Worm (Caenorhabditis elegans) whole organism, L4 larva: ENCODE data around the gene F10C2.4.

Experiments
- D1046.2 ChIP-seq: fragments of 200-800 bp; sonication (Bioruptor generic); IDR thresholded peaks from 2 replicates; pipeline ENCODE4 v1.3.6; 2022; ENCODE audit warnings: missing genetic modification characterization, missing compliant biosample characterization
- F37D6.2 ChIP-seq: sonication (generic microtip); optimal IDR thresholded peaks from 2 replicates; lab custom pipeline; 2016; ENCODE audit warnings: mild to moderate bottlenecking, missing genetic modification characterization, missing compliant biosample characterization
- T26A8.4 ChIP-seq: fragments of 200-800 bp; sonication (Bioruptor generic); IDR thresholded peaks from 2 replicates; pipeline ENCODE4 v1.3.6; 2022; ENCODE audit warnings: missing genetic modification characterization, missing compliant biosample characterization
- Y48G9A.11 ChIP-seq: fragments of 200-800 bp; sonication (Bioruptor generic); IDR thresholded peaks from 2 replicates; pipeline ENCODE4 v1.3.6; 2022; ENCODE audit warnings: missing genetic modification reagents, missing genetic modification characterization, missing compliant biosample characterization
- aha-1 ChIP-seq: fragments of 150-350 bp; peaks from one replicate; lab custom pipeline; 2014; ENCODE audit warnings: missing biosample characterization, missing genetic modification characterization
- ama-1 ChIP-seq: fragments of 150-350 bp; optimal IDR thresholded peaks from 2 replicates; lab custom pipeline; 2014; ENCODE audit warnings: inconsistent platforms, mixed read lengths
- arid-1 ChIP-seq: fragments of 200-800 bp; sonication (Bioruptor generic); conservative IDR thresholded peaks from 2 replicates; pipeline ENCODE4 v1.3.6; 2022; ENCODE audit warnings: missing genetic modification reagents, missing genetic modification characterization, missing compliant biosample characterization
- ceh-20 ChIP-seq: fragments of 200-800 bp; sonication (Bioruptor generic); IDR thresholded peaks from 2 replicates; pipeline ENCODE4 v1.3.6; 2022; ENCODE audit warnings: missing genetic modification reagents, missing genetic modification characterization, missing compliant biosample characterization
- ceh-28 ChIP-seq: fragments of 150-350 bp; optimal IDR thresholded peaks from 2 replicates; lab custom pipeline; 2014; ENCODE audit warnings: missing biosample characterization, missing genetic modification reagents, missing genetic modification characterization
- ceh-44 ChIP-seq: fragments of 200-800 bp; sonication (Bioruptor generic); IDR thresholded peaks from 2 replicates; pipeline ENCODE4 v1.3.6; 2022; ENCODE audit warnings: missing genetic modification reagents, missing genetic modification characterization, missing compliant biosample characterization
- ceh-62 ChIP-seq: sonication (generic microtip); optimal IDR thresholded peaks from 2 replicates; lab custom pipeline; 2017; ENCODE audit warnings: missing biosample characterization, missing genetic modification characterization
- daf-16 ChIP-seq, 3 experiments: sonication (generic microtip); optimal IDR thresholded peaks; 2 replicates each; lab custom pipeline; 2016 to 2017; ENCODE audit warnings: missing genetic modification characterization in 3 of 3, missing genetic modification reagents in 3 of 3, mild to moderate bottlenecking in 2 of 3, missing compliant biosample characterization in 2 of 3, missing biosample characterization in 1 of 3, moderate library complexity in 1 of 3
- dmd-6 ChIP-seq: fragments of 200-800 bp; sonication (Bioruptor generic); IDR thresholded peaks from 2 replicates; pipeline ENCODE4 v1.3.6; 2022; ENCODE audit warnings: missing genetic modification reagents, missing genetic modification characterization, missing compliant biosample characterization
- dmd-9 ChIP-seq: fragments of 200-800 bp; sonication (Bioruptor generic); IDR thresholded peaks from 2 replicates; pipeline ENCODE4 v1.3.6; 2022; ENCODE audit warnings: missing genetic modification reagents, missing genetic modification characterization, missing compliant biosample characterization
- dve-1 ChIP-seq: sonication (generic microtip); optimal IDR thresholded peaks from 2 replicates; lab custom pipeline; 2017; ENCODE audit warnings: antibody characterized with exemption, mild to moderate bottlenecking, missing genetic modification characterization, missing compliant biosample characterization; ENCODE audit not compliant: insufficient read depth
- egl-43 ChIP-seq: fragments of 200-800 bp; sonication (Bioruptor generic); IDR thresholded peaks from 2 replicates; pipeline ENCODE4 v1.3.6; 2022; ENCODE audit warnings: missing genetic modification reagents, missing genetic modification characterization, missing compliant biosample characterization
- fos-1 ChIP-seq: fragments of 150-350 bp; optimal IDR thresholded peaks from 2 replicates; lab custom pipeline; 2014; ENCODE audit warnings: missing biosample characterization, missing genetic modification characterization
- gei-8 ChIP-seq: fragments of 200-800 bp; sonication (Bioruptor generic); optimal IDR thresholded peaks from 2 replicates; lab custom pipeline; 2018; ENCODE audit warnings: mild to moderate bottlenecking, missing genetic modification characterization, missing compliant biosample characterization
- hif-1 ChIP-seq, 2 experiments: sonication (generic microtip); optimal IDR thresholded peaks; 2 replicates each; lab custom pipeline; 2016 to 2017; ENCODE audit warnings: missing compliant biosample characterization in 2 of 2, missing genetic modification characterization in 2 of 2, missing genetic modification reagents in 2 of 2, missing genotype in 2 of 2, mild to moderate bottlenecking in 1 of 2
- hlh-11 ChIP-seq: fragments of 200-800 bp; sonication (Bioruptor generic); optimal IDR thresholded peaks from 2 replicates; lab custom pipeline; 2018; ENCODE audit warnings: mild to moderate bottlenecking, missing genetic modification characterization, missing compliant biosample characterization
- hlh-30 ChIP-seq: sonication (generic microtip); optimal IDR thresholded peaks from 2 replicates; lab custom pipeline; 2017; ENCODE audit warnings: antibody characterized with exemption, mild to moderate bottlenecking, missing genetic modification characterization, missing compliant biosample characterization; ENCODE audit not compliant: insufficient read depth
- hmg-1.1 ChIP-seq: fragments of 200-800 bp; sonication (Bioruptor generic); IDR thresholded peaks from 2 replicates; pipeline ENCODE4 v1.3.6; 2022; ENCODE audit warnings: missing genetic modification reagents, missing genetic modification characterization, missing compliant biosample characterization
- lim-7 ChIP-seq: fragments of 200-800 bp; sonication (Bioruptor generic); IDR thresholded peaks from 2 replicates; pipeline ENCODE4 v1.3.6; 2022; ENCODE audit warnings: missing genetic modification characterization, missing compliant biosample characterization
- lin-1 ChIP-seq: fragments of 200-800 bp; sonication (Bioruptor generic); IDR thresholded peaks from 2 replicates; pipeline ENCODE4 v1.3.6; 2022; ENCODE audit warnings: missing genetic modification reagents, missing genetic modification characterization, missing compliant biosample characterization
- lin-13 ChIP-seq: fragments of 150-350 bp; optimal IDR thresholded peaks from 2 replicates; lab custom pipeline; 2014; ENCODE audit warnings: missing biosample characterization, missing genetic modification reagents, missing genetic modification characterization
- lin-29 ChIP-seq: fragments of 200-800 bp; sonication (Bioruptor generic); IDR thresholded peaks from 2 replicates; pipeline ENCODE4 v1.3.6; 2022; ENCODE audit warnings: missing genetic modification reagents, missing genetic modification characterization, missing compliant biosample characterization
- lin-38 ChIP-seq: fragments of 200-800 bp; sonication (Bioruptor generic); IDR thresholded peaks from 2 replicates; pipeline ENCODE4 v1.3.6; 2022; ENCODE audit warnings: missing genetic modification reagents, missing genetic modification characterization, missing compliant biosample characterization
- lsy-2 ChIP-seq, 2 experiments: fragments of 150-350 bp in 1 of 2; sonication (generic microtip) in 1 of 2; optimal IDR thresholded peaks; 2 replicates each; lab custom pipeline; 2014 to 2017; ENCODE audit warnings: missing biosample characterization in 2 of 2, missing genetic modification characterization in 2 of 2
- mdl-1 ChIP-seq, 2 experiments: fragments of 150-350 bp in 1 of 2; sonication (generic microtip) in 1 of 2; optimal IDR thresholded peaks; 2 replicates each; lab custom pipeline; 2014 to 2017; ENCODE audit warnings: missing biosample characterization in 2 of 2, missing genetic modification characterization in 2 of 2
- mes-2 ChIP-seq: sonication (generic microtip); optimal IDR thresholded peaks from 2 replicates; lab custom pipeline; 2016; ENCODE audit warnings: missing genotype, mild to moderate bottlenecking, missing genetic modification characterization, missing compliant biosample characterization; ENCODE audit not compliant: poor library complexity, severe bottlenecking
- mxl-2 ChIP-seq: fragments of 200-800 bp; sonication (Bioruptor generic); conservative IDR thresholded peaks from 2 replicates; pipeline ENCODE4 v1.3.6; 2022; ENCODE audit warnings: missing genetic modification reagents, missing genetic modification characterization, missing compliant biosample characterization
- mxl-3 ChIP-seq: fragments of 200-800 bp; sonication (Bioruptor generic); optimal IDR thresholded peaks from 2 replicates; lab custom pipeline; 2018; ENCODE audit warnings: mild to moderate bottlenecking, missing genetic modification characterization, missing compliant biosample characterization
- nhr-10 ChIP-seq: fragments of 150-350 bp; optimal IDR thresholded peaks from 2 replicates; lab custom pipeline; 2014; ENCODE audit warnings: missing biosample characterization, missing genetic modification characterization
- nhr-11 ChIP-seq: fragments of 150-350 bp; optimal IDR thresholded peaks from 2 replicates; lab custom pipeline; 2014; ENCODE audit warnings: missing biosample characterization, missing genetic modification characterization
- nhr-111 ChIP-seq: fragments of 200-800 bp; sonication (Bioruptor generic); optimal IDR thresholded peaks from 2 replicates; lab custom pipeline; 2018; ENCODE audit warnings: mild to moderate bottlenecking, missing genetic modification characterization, missing compliant biosample characterization
- nhr-28 ChIP-seq: fragments of 150-350 bp; optimal IDR thresholded peaks from 2 replicates; lab custom pipeline; 2014; ENCODE audit warnings: missing biosample characterization, missing genetic modification characterization
- nhr-6 ChIP-seq: fragments of 150-350 bp; optimal IDR thresholded peaks from 2 replicates; lab custom pipeline; 2014; ENCODE audit warnings: missing biosample characterization, missing genetic modification characterization
- skn-1 ChIP-seq: fragments of 150-350 bp; optimal IDR thresholded peaks from 2 replicates; lab custom pipeline; 2014; ENCODE audit warnings: missing biosample characterization, missing genetic modification characterization
- snpc-1.2 ChIP-seq: fragments of 200-800 bp; sonication (Bioruptor generic); IDR thresholded peaks from 2 replicates; pipeline ENCODE4 v1.3.6; 2022; ENCODE audit warnings: missing genetic modification reagents, missing genetic modification characterization, missing compliant biosample characterization
- spr-3 ChIP-seq: fragments of 200-800 bp; sonication (Bioruptor generic); optimal IDR thresholded peaks from 2 replicates; lab custom pipeline; 2018; ENCODE audit warnings: mild to moderate bottlenecking, missing genetic modification characterization, missing compliant biosample characterization
- unc-130 ChIP-seq: sonication (generic microtip); optimal IDR thresholded peaks from 2 replicates; lab custom pipeline; 2016; ENCODE audit warnings: missing genetic modification reagents, missing genetic modification characterization, missing compliant biosample characterization
- zfp-3 ChIP-seq: fragments of 200-800 bp; sonication (Bioruptor generic); conservative IDR thresholded peaks from 2 replicates; pipeline ENCODE4 v1.3.6; 2022; ENCODE audit warnings: missing genetic modification reagents, missing genetic modification characterization, missing compliant biosample characterization
- zip-2 ChIP-seq: fragments of 150-350 bp; optimal IDR thresholded peaks from 2 replicates; lab custom pipeline; 2014; ENCODE audit warnings: missing biosample characterization, missing genetic modification characterization

Gene F10C2.4

ce11 chrV:12063036-12063435 lies 21.7 kb downstream of the F10C2.4 start, which contains the start of gene clh-6:
Gene clh-6, minus strand, starts transcription at chrV:12063368.
- TF ChIP-seq T26A8.4 (GFP tag; lab: Robert Waterston, UW) (0 out of 2 replicates have a peak, but pooled peaks have one; percentile 36), zfp-3 (0 out of 2 replicates have a peak, but pooled peaks have one; percentile 43), daf-16 (GFP tag; optimal IDR thresholded peaks at IDR 0.05; lab: Kevin White, UChicago) (no peak), daf-16 (tag; optimal IDR thresholded peaks at IDR 0.05; lab: Kevin White, UChicago) (peak; percentile 27), lin-38 (peak; percentile 44), ama-1 (lab: Kevin White, UChicago) (peak; percentile 71), aha-1 (peak; percentile 87), nhr-6 (tag; lab: Kevin White, UChicago) (peak; percentile 15), lin-13 (GFP tag; lab: Kevin White, UChicago) (peak; percentile 25), dve-1 (tag; lab: Kevin White, UChicago) (peak; percentile 24), fos-1 (tag; lab: Kevin White, UChicago) (no peak), mes-2 (tag; lab: Kevin White, UChicago) (peak; percentile 2), D1046.2 (GFP tag; lab: Robert Waterston, UW) (0 out of 2 replicates have a peak, but pooled peaks have one; percentile 66), egl-43 (0 out of 2 replicates have a peak, but pooled peaks have one; percentile 34), lsy-2 (tag; optimal IDR thresholded peaks at IDR 0.05; lab: Kevin White, UChicago) (peak in 1 of 2 experiments; percentile 50), hif-1 (tag; optimal IDR thresholded peaks at IDR 0.05; lab: Kevin White, UChicago) (no peak), lim-7 (no peak), snpc-1.2 (GFP tag; lab: Robert Waterston, UW) (no peak), Y48G9A.11 (GFP tag; lab: Robert Waterston, UW) (peak; percentile 23; the same call in 1 of the 2 replicates)

ce11 chrV:12065369-12065768 lies 24.0 kb downstream of the F10C2.4 start, which contains the start of gene pqn-53:
Gene pqn-53, minus strand, starts transcription at chrV:12065391.
- peak; percentile 26 for TF ChIP-seq nhr-28 (tag; lab: Kevin White, UChicago)
- peak; percentile 62 for TF ChIP-seq nhr-6 (tag; lab: Kevin White, UChicago)
- TF ChIP-seq gei-8 (GFP tag; lab: Kevin White, UChicago): no peak
- no peak for TF ChIP-seq ceh-44 (GFP tag; lab: Robert Waterston, UW)
- peak; percentile 26 for TF ChIP-seq mxl-3 (GFP tag; lab: Kevin White, UChicago)
- peak; percentile 28 for TF ChIP-seq hlh-11
- no peak for TF ChIP-seq lin-29 (GFP tag; lab: Robert Waterston, UW)
- TF ChIP-seq dmd-9 (GFP tag; lab: Robert Waterston, UW): no peak
- TF ChIP-seq mxl-2: no peak
- TF ChIP-seq dmd-6 (GFP tag; lab: Robert Waterston, UW): 0 out of 2 replicates have a peak, but pooled peaks have one; percentile 8
- TF ChIP-seq arid-1: 0 out of 2 replicates have a peak, but pooled peaks have one; percentile 11
- peak; percentile 22 for TF ChIP-seq nhr-111
- TF ChIP-seq hif-1 (tag; optimal IDR thresholded peaks at IDR 0.05; lab: Kevin White, UChicago): no peak
- no peak for TF ChIP-seq F37D6.2
- no peak for TF ChIP-seq skn-1 (tag; lab: Kevin White, UChicago)
- TF ChIP-seq ceh-28 (tag; lab: Kevin White, UChicago): peak; percentile 27
- TF ChIP-seq mes-2 (tag; lab: Kevin White, UChicago): peak; percentile 22
- TF ChIP-seq dve-1 (tag; lab: Kevin White, UChicago): peak; percentile 14
- TF ChIP-seq unc-130: no peak
- TF ChIP-seq mdl-1 (tag; optimal IDR thresholded peaks at IDR 0.05; lab: Kevin White, UChicago): peak in 1 of 2 experiments; percentile 59
- no peak for TF ChIP-seq nhr-10 (tag; lab: Kevin White, UChicago)
- TF ChIP-seq hlh-30: peak; percentile 41
- no peak for TF ChIP-seq Y48G9A.11 (GFP tag; lab: Robert Waterston, UW)
- no peak for TF ChIP-seq ceh-20 (GFP tag; lab: Robert Waterston, UW)
- TF ChIP-seq ceh-62 (tag; lab: Kevin White, UChicago): no peak
- TF ChIP-seq lin-1 (GFP tag; lab: Robert Waterston, UW): no peak
- TF ChIP-seq hmg-1.1 (GFP tag; lab: Robert Waterston, UW): 0 out of 2 replicates have a peak, but pooled peaks have one; percentile 15
- no peak for TF ChIP-seq daf-16 (GFP tag; optimal IDR thresholded peaks at IDR 0.05; lab: Kevin White, UChicago)
- TF ChIP-seq daf-16 (tag; optimal IDR thresholded peaks at IDR 0.05; lab: Kevin White, UChicago): no peak
- TF ChIP-seq lsy-2 (tag; optimal IDR thresholded peaks at IDR 0.05; lab: Kevin White, UChicago): peak in 1 of 2 experiments; percentile 13
- TF ChIP-seq spr-3 (GFP tag; lab: Kevin White, UChicago): no peak
- TF ChIP-seq aha-1: peak; percentile 93
- TF ChIP-seq nhr-11 (tag; lab: Kevin White, UChicago): peak; percentile 30
- no peak for TF ChIP-seq zip-2 (tag; lab: Kevin White, UChicago)
